Worm (Caenorhabditis elegans) whole organism, L3 larva: ENCODE data around the gene F41E6.5.
A peak's percentile ranks its signal among the peaks of the same experiment; 100 is the strongest.

Source experiments
- ama-1 ChIP-seq: fragments of 150-350 bp; optimal IDR thresholded peaks from 2 replicates; lab custom pipeline; 2018
- egl-27 ChIP-seq: sonication (generic microtip); optimal IDR thresholded peaks from 4 replicates; lab custom pipeline; 2017; ENCODE audit warnings: missing biosample characterization, missing genetic modification reagents, missing genetic modification characterization
- elt-1 ChIP-seq: fragments of 150-350 bp; optimal IDR thresholded peaks from 2 replicates; lab custom pipeline; 2014; ENCODE audit warnings: missing biosample characterization, missing genetic modification characterization
- elt-3 ChIP-seq, 3 experiments: fragments of 150-350 bp in 1 of 3; sonication (generic microtip) in 2 of 3; optimal IDR thresholded peaks; 2 replicates in 2 of 3; 4 replicates in 1 of 3; lab custom pipeline; 2014 to 2017; ENCODE audit warnings: missing biosample characterization in 3 of 3, missing genetic modification characterization in 3 of 3
- lin-15B ChIP-seq: fragments of 150-350 bp; optimal IDR thresholded peaks from 2 replicates; lab custom pipeline; 2014; ENCODE audit warnings: missing biosample characterization, missing genetic modification characterization
- nhr-25 ChIP-seq: sonication (generic microtip); optimal IDR thresholded peaks from 2 replicates; lab custom pipeline; 2017; ENCODE audit warnings: missing biosample characterization, missing genetic modification characterization
- skn-1 ChIP-seq: fragments of 150-350 bp; optimal IDR thresholded peaks from 2 replicates; lab custom pipeline; 2014; ENCODE audit warnings: missing biosample characterization, missing genetic modification characterization
- zag-1 ChIP-seq: fragments of 150-350 bp; optimal IDR thresholded peaks from 2 replicates; lab custom pipeline; 2014; ENCODE audit warnings: missing biosample characterization, missing genetic modification characterization

DNA sequence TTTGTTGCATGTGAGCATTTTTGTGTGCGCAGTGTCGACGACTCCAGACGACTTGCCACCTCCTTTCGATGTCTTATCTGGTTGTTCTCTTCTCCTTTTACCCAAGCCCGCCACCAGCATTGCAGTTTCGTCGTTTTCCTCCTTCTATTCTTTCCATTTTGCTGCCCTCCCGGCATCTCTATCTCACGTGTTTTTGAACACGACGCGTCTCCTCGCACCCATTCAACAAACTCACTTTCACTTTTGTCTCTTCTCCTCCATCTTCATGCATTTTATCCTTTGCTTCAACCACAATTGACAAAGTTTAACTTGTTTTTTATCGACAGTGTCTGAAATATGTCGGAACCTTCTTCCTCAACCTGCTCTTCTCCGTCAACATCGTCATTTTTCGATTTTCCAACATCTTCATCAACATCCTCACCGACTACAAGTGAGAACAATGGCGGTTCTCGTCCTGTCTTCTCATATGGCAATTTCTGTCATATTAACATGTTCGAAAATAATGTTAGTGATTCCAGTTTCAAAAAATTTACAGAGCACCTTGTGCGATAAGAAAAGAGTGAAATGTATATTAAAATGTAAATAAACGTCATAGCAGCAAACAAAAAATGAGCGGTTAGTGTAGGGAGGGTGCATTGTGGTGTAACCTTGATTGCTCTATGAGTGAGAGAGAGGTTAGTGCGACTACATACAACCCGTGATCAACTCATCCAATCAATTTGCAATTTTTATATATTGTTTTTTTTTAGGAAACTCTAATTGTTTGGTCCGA lies 7.5 kb downstream of the F41E6.5 start, which contains the start of gene fip-4:
- TF ChIP-seq ama-1 (lab: Kevin White, UChicago), result no peak
- TF ChIP-seq elt-3 (tag; optimal IDR thresholded peaks at IDR 0.05; lab: Kevin White, UChicago), result no peak
- no peak for TF ChIP-seq zag-1 (tag; lab: Kevin White, UChicago)
- TF ChIP-seq nhr-25 (tag; lab: Kevin White, UChicago), result peak; percentile 91
- TF ChIP-seq lin-15B (tag; lab: Kevin White, UChicago), result no peak
- TF ChIP-seq skn-1 (tag; lab: Kevin White, UChicago), result no peak
- no peak for TF ChIP-seq egl-27
- TF ChIP-seq elt-1 (tag; lab: Kevin White, UChicago), result no peak
